Worm (Caenorhabditis elegans) whole organism, L4/young adult: ENCODE measurements around the gene W05H9.4.

Experiments
- W03F9.2 ChIP-seq: fragments of 150-350 bp; optimal IDR thresholded peaks from 2 replicates; lab custom pipeline; 2014; ENCODE audit warnings: missing biosample characterization, missing genetic modification characterization
- dao-5 ChIP-seq: sonication (generic microtip); optimal IDR thresholded peaks from 2 replicates; lab custom pipeline; 2016; ENCODE audit warnings: missing genotype, missing genetic modification characterization, moderate library complexity, missing compliant biosample characterization
- him-1 ChIP-seq: sonication (generic microtip); optimal IDR thresholded peaks from 2 replicates; lab custom pipeline; 2016; ENCODE audit warnings: missing genotype, missing genetic modification reagents, missing genetic modification characterization, missing compliant biosample characterization

DNA sequence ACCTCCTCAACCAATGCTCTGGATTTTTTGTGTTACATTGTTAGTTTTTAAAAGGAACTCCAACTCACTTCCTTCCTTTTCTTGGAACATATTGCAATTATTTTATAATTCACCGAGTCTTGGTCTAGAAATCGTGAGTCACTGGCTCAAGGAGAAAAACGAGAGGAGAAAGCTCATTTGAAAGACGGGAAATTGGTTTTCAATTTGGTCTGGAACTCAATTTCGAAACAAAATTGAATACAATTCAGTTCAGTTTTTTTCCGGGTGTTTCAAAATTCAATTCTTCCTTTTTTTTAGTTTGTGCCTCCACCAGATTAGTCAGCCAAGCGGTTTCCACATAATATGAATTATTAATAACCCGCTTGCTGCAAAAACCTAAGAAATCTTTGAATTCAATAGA lies 15.6 kb upstream of the W05H9.4 start:
- TF ChIP-seq him-1 (tag; lab: Kevin White, UChicago) (no peak), dao-5 (tag; lab: Kevin White, UChicago) (no peak), W03F9.2 (tag; lab: Kevin White, UChicago) (no peak)
